Worm (Caenorhabditis elegans) whole organism, mixed stage, embryonic: ENCODE measurements around the gene ZK1240.5.

Experiments used
- M03D4.4 ChIP-seq: sonication (generic microtip); optimal IDR thresholded peaks from 2 replicates; lab custom pipeline; 2017; ENCODE audit warnings: mild to moderate bottlenecking, missing genetic modification characterization, missing compliant biosample characterization
- bed-3 ChIP-seq: fragments of 200-800 bp; sonication (Bioruptor generic); optimal IDR thresholded peaks from 3 replicates; lab custom pipeline; 2018; ENCODE audit warnings: mild to moderate bottlenecking, missing genetic modification characterization, moderate library complexity, missing compliant biosample characterization
- blmp-1 ChIP-seq: fragments of 150-350 bp; optimal IDR thresholded peaks from 2 replicates; lab custom pipeline; 2014; ENCODE audit warnings: missing biosample characterization, missing genetic modification characterization
- ceh-43 ChIP-seq: fragments of 200-800 bp; sonication (Bioruptor generic); optimal IDR thresholded peaks from 2 replicates; lab custom pipeline; 2018; ENCODE audit warnings: mild to moderate bottlenecking, missing genetic modification characterization, moderate library complexity, missing compliant biosample characterization
- ceh-83 ChIP-seq: fragments of 200-800 bp; sonication (Bioruptor generic); optimal IDR thresholded peaks from 2 replicates; lab custom pipeline; 2018; ENCODE audit warnings: mild to moderate bottlenecking, missing genetic modification characterization, missing compliant biosample characterization
- ces-1 ChIP-seq: fragments of 150-350 bp; optimal IDR thresholded peaks from 2 replicates; lab custom pipeline; 2014; ENCODE audit warnings: missing biosample characterization, missing genetic modification reagents, missing genetic modification characterization
- cnd-1 ChIP-seq: fragments of 200-800 bp; sonication (Bioruptor generic); optimal IDR thresholded peaks from 2 replicates; lab custom pipeline; 2018; ENCODE audit warnings: mild to moderate bottlenecking, missing genetic modification characterization, missing compliant biosample characterization
- drap-1 ChIP-seq: fragments of 200-800 bp; sonication (Bioruptor generic); optimal IDR thresholded peaks from 3 replicates; lab custom pipeline; 2018; ENCODE audit warnings: mild to moderate bottlenecking, missing genetic modification characterization, missing compliant biosample characterization
- elt-1 ChIP-seq: sonication (generic microtip); optimal IDR thresholded peaks from 2 replicates; lab custom pipeline; 2017; ENCODE audit warnings: missing genetic modification characterization, mild to moderate bottlenecking, missing compliant biosample characterization, antibody characterized with exemption, moderate library complexity, borderline replicate concordance; ENCODE audit not compliant: insufficient read depth
- elt-3 ChIP-seq: fragments of 150-350 bp; optimal IDR thresholded peaks from 2 replicates; lab custom pipeline; 2014; ENCODE audit warnings: missing biosample characterization, missing genetic modification characterization
- flh-1 ChIP-seq: fragments of 200-800 bp; sonication (Bioruptor generic); optimal IDR thresholded peaks from 2 replicates; lab custom pipeline; 2018; ENCODE audit warnings: mild to moderate bottlenecking, missing genetic modification characterization, moderate library complexity, missing compliant biosample characterization
- ham-2 ChIP-seq: fragments of 200-800 bp; sonication (Bioruptor generic); optimal IDR thresholded peaks from 2 replicates; lab custom pipeline; 2018; ENCODE audit warnings: mild to moderate bottlenecking, missing genetic modification characterization, missing compliant biosample characterization
- hlh-1 ChIP-seq: fragments of 150-350 bp; optimal IDR thresholded peaks from 2 replicates; lab custom pipeline; 2014; ENCODE audit warnings: missing biosample characterization, missing genetic modification reagents, missing genetic modification characterization
- lin-13 ChIP-seq: fragments of 150-350 bp; optimal IDR thresholded peaks from 2 replicates; lab custom pipeline; 2014; ENCODE audit warnings: missing biosample characterization, missing genetic modification characterization
- lin-32 ChIP-seq: fragments of 200-800 bp; sonication (Bioruptor generic); optimal IDR thresholded peaks from 2 replicates; lab custom pipeline; 2018; ENCODE audit warnings: mild to moderate bottlenecking, missing genetic modification characterization, missing compliant biosample characterization
- mab-5 ChIP-seq: fragments of 150-350 bp; optimal IDR thresholded peaks from 2 replicates; lab custom pipeline; 2014; ENCODE audit warnings: missing biosample characterization, missing genetic modification characterization
- mls-2 ChIP-seq: sonication (generic microtip); optimal IDR thresholded peaks from 2 replicates; lab custom pipeline; 2016; ENCODE audit warnings: mild to moderate bottlenecking, missing genetic modification characterization, moderate library complexity, missing compliant biosample characterization
- nhr-12 ChIP-seq: fragments of 150-350 bp; optimal IDR thresholded peaks from 2 replicates; lab custom pipeline; 2014; ENCODE audit warnings: missing biosample characterization, missing genetic modification characterization
- nhr-2 ChIP-seq: fragments of 150-350 bp; optimal IDR thresholded peaks from 2 replicates; lab custom pipeline; 2014; ENCODE audit warnings: missing biosample characterization, missing genetic modification characterization
- nhr-28 ChIP-seq: fragments of 150-350 bp; optimal IDR thresholded peaks from 2 replicates; lab custom pipeline; 2014; ENCODE audit warnings: missing biosample characterization, missing genetic modification characterization
- nhr-76 ChIP-seq: sonication (generic microtip); optimal IDR thresholded peaks from 2 replicates; lab custom pipeline; 2017; ENCODE audit warnings: missing biosample characterization, missing genetic modification characterization
- pha-4 ChIP-seq: fragments of 150-350 bp; optimal IDR thresholded peaks from 2 replicates; lab custom pipeline; 2018; ENCODE audit warnings: missing biosample characterization, missing genetic modification reagents, missing genetic modification characterization
- sem-2 ChIP-seq: fragments of 200-800 bp; sonication (Bioruptor generic); optimal IDR thresholded peaks from 2 replicates; lab custom pipeline; 2018; ENCODE audit warnings: mild to moderate bottlenecking, missing genetic modification characterization, missing compliant biosample characterization
- snpc-4 ChIP-seq: fragments of 150-350 bp; optimal IDR thresholded peaks from 2 replicates; lab custom pipeline; 2014; ENCODE audit warnings: missing biosample characterization, missing genetic modification characterization
- tbx-8 ChIP-seq: fragments of 200-800 bp; sonication (Bioruptor generic); optimal IDR thresholded peaks from 2 replicates; lab custom pipeline; 2018; ENCODE audit warnings: mild to moderate bottlenecking, missing genetic modification characterization, moderate library complexity, missing compliant biosample characterization
- unc-120 ChIP-seq: sonication (generic microtip); optimal IDR thresholded peaks from 2 replicates; lab custom pipeline; 2017; ENCODE audit warnings: missing genetic modification characterization, missing compliant biosample characterization; ENCODE audit not compliant: poor library complexity, severe bottlenecking
- unc-39 ChIP-seq: fragments of 150-350 bp; optimal IDR thresholded peaks from 2 replicates; lab custom pipeline; 2014; ENCODE audit warnings: missing biosample characterization, missing genetic modification characterization
- unc-62 ChIP-seq: fragments of 150-350 bp; optimal IDR thresholded peaks from 2 replicates; lab custom pipeline; 2014; ENCODE audit warnings: missing biosample characterization, missing genetic modification reagents, missing genetic modification characterization
- zip-8 ChIP-seq: fragments of 150-350 bp; optimal IDR thresholded peaks from 2 replicates; lab custom pipeline; 2014; ENCODE audit warnings: missing biosample characterization, missing genetic modification characterization
- ztf-11 ChIP-seq: fragments of 150-350 bp; optimal IDR thresholded peaks from 2 replicates; lab custom pipeline; 2014; ENCODE audit warnings: missing biosample characterization, missing genetic modification characterization

The ZK1240.5 gene

ce11 chrII:2279839-2280238 is 37.9 kb downstream of the ZK1240.5 start, which contains the start of gene K09F6.11:
K09F6.11 (plus strand) TSS chrII:2280139.
- TF ChIP-seq nhr-12 (no peak), ceh-43 (GFP tag; lab: Kevin White, UChicago) (no peak), elt-1 (tag; lab: Kevin White, UChicago) (no peak), M03D4.4 (tag; lab: Kevin White, UChicago) (no peak), elt-3 (tag; lab: Kevin White, UChicago) (no peak), hlh-1 (no peak), ceh-83 (GFP tag; lab: Kevin White, UChicago) (no peak), mls-2 (tag; lab: Kevin White, UChicago) (no peak), nhr-2 (tag; lab: Kevin White, UChicago) (no peak), drap-1 (no peak), lin-32 (GFP tag; lab: Kevin White, UChicago) (no peak), zip-8 (tag; lab: Kevin White, UChicago) (no peak), mab-5 (tag; lab: Kevin White, UChicago) (no peak), ces-1 (GFP tag; lab: Kevin White, UChicago) (no peak), pha-4 (tag; lab: Kevin White, UChicago) (no peak), ham-2 (GFP tag; lab: Kevin White, UChicago) (no peak), nhr-28 (no peak), cnd-1 (tag; lab: Kevin White, UChicago) (no peak)

ce11 chrII:2279263-2279662 is 38.5 kb downstream of the ZK1240.5 start, which contains the start of gene K09F6.6:
K09F6.6 (minus strand) TSS chrII:2279305.
- TF ChIP-seq elt-1 (tag; lab: Kevin White, UChicago) = no peak
- TF ChIP-seq nhr-28 = no peak
- TF ChIP-seq ztf-11 (tag; lab: Kevin White, UChicago) = no peak
- TF ChIP-seq nhr-2 (tag; lab: Kevin White, UChicago) = no peak
- TF ChIP-seq cnd-1 (tag; lab: Kevin White, UChicago) = no peak
- TF ChIP-seq nhr-76 = no peak
- no peak for TF ChIP-seq unc-62
- no peak for TF ChIP-seq pha-4 (tag; lab: Kevin White, UChicago)

ce11 chrII:2277418-2277817 is 40.3 kb downstream of the ZK1240.5 start, which contains the start of gene K09F6.15:
K09F6.15 (minus strand) TSS chrII:2277518.
- TF ChIP-seq blmp-1 (tag; lab: Kevin White, UChicago) (no peak), unc-39 (tag; lab: Kevin White, UChicago) (no peak), tbx-8 (no peak), elt-3 (tag; lab: Kevin White, UChicago) (no peak), unc-120 (no peak), ceh-43 (GFP tag; lab: Kevin White, UChicago) (no peak), flh-1 (GFP tag; lab: Kevin White, UChicago) (no peak), unc-62 (no peak), nhr-12 (no peak), ztf-11 (tag; lab: Kevin White, UChicago) (no peak), ces-1 (GFP tag; lab: Kevin White, UChicago) (no peak), bed-3 (GFP tag; lab: Kevin White, UChicago) (no peak), sem-2 (GFP tag; lab: Kevin White, UChicago) (no peak), lin-13 (tag; lab: Kevin White, UChicago) (no peak), ham-2 (GFP tag; lab: Kevin White, UChicago) (no peak)

ce11 chrII:2273750-2274149 is 44.0 kb downstream of the ZK1240.5 start:
- no peak for TF ChIP-seq nhr-12
- no peak for TF ChIP-seq blmp-1 (tag; lab: Kevin White, UChicago)
- no peak for TF ChIP-seq ceh-83 (GFP tag; lab: Kevin White, UChicago)
- no peak for TF ChIP-seq elt-3 (tag; lab: Kevin White, UChicago)
- no peak for TF ChIP-seq bed-3 (GFP tag; lab: Kevin White, UChicago)
- no peak for TF ChIP-seq flh-1 (GFP tag; lab: Kevin White, UChicago)
- no peak for TF ChIP-seq lin-13 (tag; lab: Kevin White, UChicago)
- TF ChIP-seq mls-2 (tag; lab: Kevin White, UChicago) = no peak
- no peak for TF ChIP-seq snpc-4 (tag; lab: Kevin White, UChicago)
- no peak for TF ChIP-seq ham-2 (GFP tag; lab: Kevin White, UChicago)
- no peak for TF ChIP-seq ces-1 (GFP tag; lab: Kevin White, UChicago)
- TF ChIP-seq drap-1 = no peak
- no peak for TF ChIP-seq hlh-1
- TF ChIP-seq nhr-2 (tag; lab: Kevin White, UChicago) = no peak
- no peak for TF ChIP-seq ztf-11 (tag; lab: Kevin White, UChicago)
